Worm (Caenorhabditis elegans) whole organism, L4 larva: ENCODE data around the gene smoc-1.

Source experiments
- D1046.2 ChIP-seq: fragments of 200-800 bp; sonication (Bioruptor generic); IDR thresholded peaks from 2 replicates; pipeline ENCODE4 v1.3.6; 2022; ENCODE audit warnings: missing genetic modification characterization, missing compliant biosample characterization
- F26F4.8 ChIP-seq: fragments of 200-800 bp; sonication (Bioruptor generic); conservative IDR thresholded peaks from 2 replicates; pipeline ENCODE4 v1.3.6; 2022; ENCODE audit warnings: missing genetic modification characterization, missing compliant biosample characterization
- F37D6.2 ChIP-seq: sonication (generic microtip); optimal IDR thresholded peaks from 2 replicates; lab custom pipeline; 2016; ENCODE audit warnings: mild to moderate bottlenecking, missing genetic modification characterization, missing compliant biosample characterization
- F49E8.2 ChIP-seq: sonication (generic microtip); optimal IDR thresholded peaks from 2 replicates; lab custom pipeline; 2016; ENCODE audit warnings: missing compliant biosample characterization, mild to moderate bottlenecking, missing genetic modification characterization, borderline replicate concordance
- T20F7.1 ChIP-seq: fragments of 200-800 bp; sonication (Bioruptor generic); optimal IDR thresholded peaks from 2 replicates; lab custom pipeline; 2018; ENCODE audit warnings: mild to moderate bottlenecking, missing genetic modification characterization, missing compliant biosample characterization
- Y75B8A.6 ChIP-seq: fragments of 200-800 bp; sonication (Bioruptor generic); IDR thresholded peaks from 2 replicates; pipeline ENCODE4 v1.3.6; 2022; ENCODE audit warnings: missing genetic modification reagents, missing genetic modification characterization, missing compliant biosample characterization
- ZK337.2 ChIP-seq: fragments of 200-800 bp; sonication (Bioruptor generic); IDR thresholded peaks from 2 replicates; pipeline ENCODE4 v1.3.6; 2022; ENCODE audit warnings: missing genetic modification reagents, missing genetic modification characterization, missing compliant biosample characterization
- aha-1 ChIP-seq: fragments of 150-350 bp; peaks from one replicate; lab custom pipeline; 2014; ENCODE audit warnings: missing biosample characterization, missing genetic modification characterization
- aly-2 ChIP-seq: sonication (generic microtip); optimal IDR thresholded peaks from 2 replicates; lab custom pipeline; 2018; ENCODE audit warnings: missing biosample characterization, missing genetic modification characterization
- ama-1 ChIP-seq: fragments of 150-350 bp; optimal IDR thresholded peaks from 2 replicates; lab custom pipeline; 2014; ENCODE audit warnings: inconsistent platforms, mixed read lengths
- ceh-32 ChIP-seq: sonication (generic microtip); optimal IDR thresholded peaks from 2 replicates; lab custom pipeline; 2016; ENCODE audit warnings: mild to moderate bottlenecking, missing genetic modification characterization, missing compliant biosample characterization; ENCODE audit not compliant: poor library complexity
- ceh-44 ChIP-seq: fragments of 200-800 bp; sonication (Bioruptor generic); IDR thresholded peaks from 2 replicates; pipeline ENCODE4 v1.3.6; 2022; ENCODE audit warnings: missing genetic modification reagents, missing genetic modification characterization, missing compliant biosample characterization
- ceh-82 ChIP-seq: sonication (generic microtip); optimal IDR thresholded peaks from 2 replicates; lab custom pipeline; 2017; ENCODE audit warnings: missing biosample characterization, missing genetic modification characterization
- ces-1 ChIP-seq: fragments of 150-350 bp; sonication (generic microtip); optimal IDR thresholded peaks from 4 replicates; lab custom pipeline; 2014; ENCODE audit warnings: missing biosample characterization, missing genetic modification reagents, missing genetic modification characterization
- daf-19 ChIP-seq: fragments of 200-800 bp; sonication (Bioruptor generic); conservative IDR thresholded peaks from 2 replicates; pipeline ENCODE4 v1.3.6; 2022; ENCODE audit warnings: missing genetic modification characterization, missing compliant biosample characterization
- dmd-6 ChIP-seq: fragments of 200-800 bp; sonication (Bioruptor generic); IDR thresholded peaks from 2 replicates; pipeline ENCODE4 v1.3.6; 2022; ENCODE audit warnings: missing genetic modification reagents, missing genetic modification characterization, missing compliant biosample characterization
- dmd-9 ChIP-seq: fragments of 200-800 bp; sonication (Bioruptor generic); IDR thresholded peaks from 2 replicates; pipeline ENCODE4 v1.3.6; 2022; ENCODE audit warnings: missing genetic modification reagents, missing genetic modification characterization, missing compliant biosample characterization
- dve-1 ChIP-seq: sonication (generic microtip); optimal IDR thresholded peaks from 2 replicates; lab custom pipeline; 2017; ENCODE audit warnings: antibody characterized with exemption, mild to moderate bottlenecking, missing genetic modification characterization, missing compliant biosample characterization; ENCODE audit not compliant: insufficient read depth
- egl-27 ChIP-seq: sonication (generic microtip); optimal IDR thresholded peaks from 3 replicates; lab custom pipeline; 2017; ENCODE audit warnings: missing biosample characterization, missing genetic modification reagents, missing genetic modification characterization
- gei-8 ChIP-seq: fragments of 200-800 bp; sonication (Bioruptor generic); optimal IDR thresholded peaks from 2 replicates; lab custom pipeline; 2018; ENCODE audit warnings: mild to moderate bottlenecking, missing genetic modification characterization, missing compliant biosample characterization
- hlh-11 ChIP-seq: fragments of 200-800 bp; sonication (Bioruptor generic); optimal IDR thresholded peaks from 2 replicates; lab custom pipeline; 2018; ENCODE audit warnings: mild to moderate bottlenecking, missing genetic modification characterization, missing compliant biosample characterization
- lin-1 ChIP-seq: fragments of 200-800 bp; sonication (Bioruptor generic); IDR thresholded peaks from 2 replicates; pipeline ENCODE4 v1.3.6; 2022; ENCODE audit warnings: missing genetic modification reagents, missing genetic modification characterization, missing compliant biosample characterization
- lin-38 ChIP-seq: fragments of 200-800 bp; sonication (Bioruptor generic); IDR thresholded peaks from 2 replicates; pipeline ENCODE4 v1.3.6; 2022; ENCODE audit warnings: missing genetic modification reagents, missing genetic modification characterization, missing compliant biosample characterization
- lsy-2 ChIP-seq, 2 experiments: fragments of 150-350 bp in 1 of 2; sonication (generic microtip) in 1 of 2; optimal IDR thresholded peaks; 2 replicates each; lab custom pipeline; 2014 to 2017; ENCODE audit warnings: missing biosample characterization in 2 of 2, missing genetic modification characterization in 2 of 2
- mdl-1 ChIP-seq, 2 experiments: fragments of 150-350 bp in 1 of 2; sonication (generic microtip) in 1 of 2; optimal IDR thresholded peaks; 2 replicates each; lab custom pipeline; 2014 to 2017; ENCODE audit warnings: missing biosample characterization in 2 of 2, missing genetic modification characterization in 2 of 2
- mes-2 ChIP-seq: sonication (generic microtip); optimal IDR thresholded peaks from 2 replicates; lab custom pipeline; 2016; ENCODE audit warnings: missing genotype, mild to moderate bottlenecking, missing genetic modification characterization, missing compliant biosample characterization; ENCODE audit not compliant: poor library complexity, severe bottlenecking
- mxl-2 ChIP-seq: fragments of 200-800 bp; sonication (Bioruptor generic); conservative IDR thresholded peaks from 2 replicates; pipeline ENCODE4 v1.3.6; 2022; ENCODE audit warnings: missing genetic modification reagents, missing genetic modification characterization, missing compliant biosample characterization
- nhr-111 ChIP-seq: fragments of 200-800 bp; sonication (Bioruptor generic); optimal IDR thresholded peaks from 2 replicates; lab custom pipeline; 2018; ENCODE audit warnings: mild to moderate bottlenecking, missing genetic modification characterization, missing compliant biosample characterization
- nhr-25 ChIP-seq: sonication (generic microtip); optimal IDR thresholded peaks from 2 replicates; lab custom pipeline; 2017; ENCODE audit warnings: missing genetic modification characterization, mild to moderate bottlenecking, missing compliant biosample characterization, antibody characterized with exemption, moderate library complexity, borderline replicate concordance; ENCODE audit not compliant: insufficient read depth
- nhr-42 ChIP-seq: fragments of 200-800 bp; sonication (Bioruptor generic); IDR thresholded peaks from 2 replicates; pipeline ENCODE4 v1.3.6; 2022; ENCODE audit warnings: missing genetic modification characterization, missing compliant biosample characterization
- pha-4 ChIP-seq, 2 experiments: fragments of 150-350 bp in 1 of 2; fragments of 200-800 bp in 1 of 2; sonication (Bioruptor generic) in 1 of 2; IDR thresholded peaks in 1 of 2; optimal IDR thresholded peaks in 1 of 2; 2 replicates each; pipeline versions ENCODE4 v1.3.6 to Lab custom; 2014 to 2022; ENCODE audit warnings: missing genetic modification characterization in 2 of 2, missing genetic modification reagents in 2 of 2, missing biosample characterization in 1 of 2, missing compliant biosample characterization in 1 of 2
- unc-130 ChIP-seq: sonication (generic microtip); optimal IDR thresholded peaks from 2 replicates; lab custom pipeline; 2016; ENCODE audit warnings: missing genetic modification reagents, missing genetic modification characterization, missing compliant biosample characterization
- unc-62 ChIP-seq, 3 experiments: fragments of 150-350 bp in 1 of 3; sonication (generic microtip); optimal IDR thresholded peaks in 2 of 3; peaks in 1 of 3; 1 replicate in 1 of 3; 2 replicates in 2 of 3; lab custom pipeline; 2014 to 2017; ENCODE audit warnings: missing biosample characterization in 3 of 3, missing genetic modification characterization in 3 of 3, missing genetic modification reagents in 3 of 3, missing genotype in 1 of 3
- vab-7 ChIP-seq: fragments of 200-800 bp; sonication (Bioruptor generic); IDR thresholded peaks from 2 replicates; pipeline ENCODE4 v1.3.6; 2022; ENCODE audit warnings: missing genetic modification reagents, missing genetic modification characterization, missing compliant biosample characterization

The smoc-1 gene

ce11 chrV:11764373-11764954 is 7.0 kb downstream of the smoc-1 start, which contains the start of the genes F55A11.1 and syx-5 (continued):
- peak; percentile 79 for TF ChIP-seq lin-38
- no peak for TF ChIP-seq aha-1 (tag; lab: Kevin White, UChicago)
- no peak for TF ChIP-seq nhr-111 (GFP tag; lab: Kevin White, UChicago)
- no peak for TF ChIP-seq ceh-82 (tag; lab: Kevin White, UChicago)
- TF ChIP-seq egl-27 (tag; lab: Kevin White, UChicago) = no peak
- TF ChIP-seq daf-19 (GFP tag; lab: Robert Waterston, UW) = no peak
- TF ChIP-seq ceh-32 = peak; percentile 42
- TF ChIP-seq ceh-44 = no peak
- TF ChIP-seq F26F4.8 = no peak
- peak; percentile 57 for TF ChIP-seq pha-4 (GFP tag; IDR thresholded peaks at IDR 0.05; lab: Robert Waterston, UW)
- TF ChIP-seq pha-4 (tag; optimal IDR thresholded peaks at IDR 0.05; lab: Kevin White, UChicago) = no peak
- no peak for TF ChIP-seq nhr-25 (tag; lab: Kevin White, UChicago)
- TF ChIP-seq F37D6.2 (tag; lab: Kevin White, UChicago) = peak; percentile 75
- no peak for TF ChIP-seq aly-2
- TF ChIP-seq gei-8 (GFP tag; lab: Kevin White, UChicago) = no peak
- TF ChIP-seq dve-1 = peak; percentile 85

ce11 chrV:11767028-11767427 is 9.6 kb downstream of the smoc-1 start, which contains the start of gene sel-11:
Gene sel-11 (plus strand): TSS chrV:11767328.
- TF ChIP-seq unc-62 (GFP tag; optimal IDR thresholded peaks at IDR 0.05 in 1 of 2; lab: Kevin White, UChicago) (peak in 1 of 2 experiments; percentile 51), unc-62 (tag; optimal IDR thresholded peaks at IDR 0.05; lab: Kevin White, UChicago) (no peak), mxl-2 (GFP tag; lab: Robert Waterston, UW) (no peak), lin-1 (GFP tag; lab: Robert Waterston, UW) (no peak), lin-38 (peak; percentile 18; the same call in 1 of the 2 replicates)
- TF ChIP-seq, all 104 proteins: peak for 2

- TF ChIP-seq unc-62 (GFP tag; optimal IDR thresholded peaks at IDR 0.05 in 1 of 2; lab: Kevin White, UChicago) (peak in 1 of 2 experiments; percentile 92), unc-62 (tag; optimal IDR thresholded peaks at IDR 0.05; lab: Kevin White, UChicago) (no peak), daf-19 (GFP tag; lab: Robert Waterston, UW) (0 out of 2 replicates have a peak, but pooled peaks have one; percentile 34), mdl-1 (tag; optimal IDR thresholded peaks at IDR 0.05; lab: Kevin White, UChicago) (no peak), T20F7.1 (GFP tag; lab: Kevin White, UChicago) (no peak), ces-1 (no peak), egl-27 (tag; lab: Kevin White, UChicago) (no peak), lsy-2 (tag; optimal IDR thresholded peaks at IDR 0.05; lab: Kevin White, UChicago) (no peak), Y75B8A.6 (GFP tag; lab: Robert Waterston, UW) (no peak), aha-1 (tag; lab: Kevin White, UChicago) (peak; percentile 55), nhr-42 (GFP tag; lab: Robert Waterston, UW) (no peak), dmd-6 (GFP tag; lab: Robert Waterston, UW) (no peak)
These were observed 12.2 kb downstream of the smoc-1 start for ce11 chrV:11769646-11770045.

ce11 chrV:11770053-11770517 is 12.6 kb downstream of the smoc-1 start, which contains the start of gene F55A11.4:
Gene F55A11.4 (plus strand): TSS chrV:11770467.
- TF ChIP-seq mes-2 (tag; lab: Kevin White, UChicago) (peak; percentile 25), D1046.2 (GFP tag; lab: Robert Waterston, UW) (0 out of 2 replicates have a peak, but pooled peaks have one; percentile 62), dmd-9 (GFP tag; lab: Robert Waterston, UW) (no peak), aly-2 (no peak), vab-7 (GFP tag; lab: Robert Waterston, UW) (0 out of 2 replicates have a peak, but pooled peaks have one; percentile 16), ZK337.2 (no peak), F49E8.2 (peak; percentile 4), ama-1 (lab: Kevin White, UChicago) (peak; percentile 82), hlh-11 (tag; lab: Kevin White, UChicago) (peak; percentile 22), unc-130 (GFP tag; lab: Kevin White, UChicago) (peak; percentile 33)
- TF ChIP-seq, all 104 proteins: peak for 7
